Worm (Caenorhabditis elegans) whole organism, midembryonic: ENCODE data around the gene F54H12.10.

Experiments
- med-1 ChIP-seq: sonication (generic microtip); optimal IDR thresholded peaks from 2 replicates; lab custom pipeline; 2017; ENCODE audit warnings: missing genetic modification characterization, mild to moderate bottlenecking, missing compliant biosample characterization, antibody characterized with exemption, missing genetic modification reagents; ENCODE audit not compliant: insufficient read depth
- tab-1 ChIP-seq: fragments of 200-800 bp; sonication (Bioruptor generic); IDR thresholded peaks from 2 replicates; pipeline ENCODE4 v1.3.6; 2022; ENCODE audit warnings: missing genetic modification characterization, missing compliant biosample characterization
- ztf-23 ChIP-seq: fragments of 200-800 bp; sonication (Bioruptor generic); IDR thresholded peaks from 2 replicates; pipeline ENCODE4 v1.3.6; 2022; ENCODE audit warnings: missing genetic modification reagents, missing genetic modification characterization, missing compliant biosample characterization
- ztf-29 ChIP-seq: fragments of 200-800 bp; sonication (Bioruptor generic); IDR thresholded peaks from 2 replicates; pipeline ENCODE4 v1.3.6; 2022; ENCODE audit warnings: missing genetic modification reagents, missing genetic modification characterization, missing compliant biosample characterization

ce11 chrIII:7948802-7949201, 10.0 kb downstream of the F54H12.10 start, which contains the start of gene col-90:
- TF ChIP-seq ztf-23 (no peak), med-1 (GFP tag; lab: Kevin White, UChicago) (no peak), tab-1 (GFP tag; lab: Robert Waterston, UW) (no peak), ztf-29 (GFP tag; lab: Robert Waterston, UW) (no peak)
